Fruit fly (Drosophila melanogaster) whole organism, wandering third instar larva: ENCODE data around the gene Scgbeta.

Experiments used
- GATAd ChIP-seq: sonication (Bioruptor generic); optimal IDR thresholded peaks from 2 replicates; lab custom pipeline; 2016; ENCODE audit warnings: missing biosample characterization, missing genetic modification characterization
- dmrt93B ChIP-seq: fragments of 200-800 bp; sonication (Bioruptor generic); optimal IDR thresholded peaks from 2 replicates; lab custom pipeline; 2018; ENCODE audit warnings: missing biosample characterization, mild to moderate bottlenecking, missing genetic modification characterization
- pan ChIP-seq: fragments of >200 bp; optimal IDR thresholded peaks from 2 replicates; lab custom pipeline; 2017

dm6 chr3R:12431030-12431489 lies 8.8 kb upstream of the Scgbeta start, which contains the start of gene Prosalpha2:
- TF ChIP-seq GATAd (GFP tag; lab: Kevin White, UChicago) = no peak
- TF ChIP-seq dmrt93B (GFP tag; lab: Kevin White, UChicago) = no peak
- no peak for TF ChIP-seq pan
